Worm (Caenorhabditis elegans) whole organism, mixed stage, embryonic: ENCODE data around the gene F48E3.6.

Experiments
- bed-3 ChIP-seq: fragments of 200-800 bp; sonication (Bioruptor generic); optimal IDR thresholded peaks from 3 replicates; lab custom pipeline; 2018; ENCODE audit warnings: mild to moderate bottlenecking, missing genetic modification characterization, moderate library complexity, missing compliant biosample characterization
- ceh-39 ChIP-seq: fragments of 150-350 bp; optimal IDR thresholded peaks from 2 replicates; lab custom pipeline; 2014; ENCODE audit warnings: missing biosample characterization, missing genetic modification characterization
- ceh-43 ChIP-seq: fragments of 200-800 bp; sonication (Bioruptor generic); optimal IDR thresholded peaks from 2 replicates; lab custom pipeline; 2018; ENCODE audit warnings: mild to moderate bottlenecking, missing genetic modification characterization, moderate library complexity, missing compliant biosample characterization
- ceh-83 ChIP-seq: fragments of 200-800 bp; sonication (Bioruptor generic); optimal IDR thresholded peaks from 2 replicates; lab custom pipeline; 2018; ENCODE audit warnings: mild to moderate bottlenecking, missing genetic modification characterization, missing compliant biosample characterization
- ces-1 ChIP-seq: fragments of 150-350 bp; optimal IDR thresholded peaks from 2 replicates; lab custom pipeline; 2014; ENCODE audit warnings: missing biosample characterization, missing genetic modification reagents, missing genetic modification characterization
- cnd-1 ChIP-seq: fragments of 200-800 bp; sonication (Bioruptor generic); optimal IDR thresholded peaks from 2 replicates; lab custom pipeline; 2018; ENCODE audit warnings: mild to moderate bottlenecking, missing genetic modification characterization, missing compliant biosample characterization
- drap-1 ChIP-seq: fragments of 200-800 bp; sonication (Bioruptor generic); optimal IDR thresholded peaks from 3 replicates; lab custom pipeline; 2018; ENCODE audit warnings: mild to moderate bottlenecking, missing genetic modification characterization, missing compliant biosample characterization
- elt-1 ChIP-seq: sonication (generic microtip); optimal IDR thresholded peaks from 2 replicates; lab custom pipeline; 2017; ENCODE audit warnings: missing genetic modification characterization, mild to moderate bottlenecking, missing compliant biosample characterization, antibody characterized with exemption, moderate library complexity, borderline replicate concordance; ENCODE audit not compliant: insufficient read depth
- ham-2 ChIP-seq: fragments of 200-800 bp; sonication (Bioruptor generic); optimal IDR thresholded peaks from 2 replicates; lab custom pipeline; 2018; ENCODE audit warnings: mild to moderate bottlenecking, missing genetic modification characterization, missing compliant biosample characterization
- lin-32 ChIP-seq: fragments of 200-800 bp; sonication (Bioruptor generic); optimal IDR thresholded peaks from 2 replicates; lab custom pipeline; 2018; ENCODE audit warnings: mild to moderate bottlenecking, missing genetic modification characterization, missing compliant biosample characterization
- lsy-2 ChIP-seq: fragments of 150-350 bp; optimal IDR thresholded peaks from 2 replicates; lab custom pipeline; 2014; ENCODE audit warnings: missing biosample characterization, missing genetic modification characterization
- mep-1 ChIP-seq: fragments of 150-350 bp; optimal IDR thresholded peaks from 2 replicates; lab custom pipeline; 2017; ENCODE audit warnings: missing biosample characterization, missing genetic modification reagents, missing genetic modification characterization, inconsistent platforms
- nhr-2 ChIP-seq: fragments of 150-350 bp; optimal IDR thresholded peaks from 2 replicates; lab custom pipeline; 2014; ENCODE audit warnings: missing biosample characterization, missing genetic modification characterization
- nhr-237 ChIP-seq: fragments of 150-350 bp; optimal IDR thresholded peaks from 2 replicates; lab custom pipeline; 2014; ENCODE audit warnings: missing biosample characterization, missing genetic modification characterization
- sem-2 ChIP-seq: fragments of 200-800 bp; sonication (Bioruptor generic); optimal IDR thresholded peaks from 2 replicates; lab custom pipeline; 2018; ENCODE audit warnings: mild to moderate bottlenecking, missing genetic modification characterization, missing compliant biosample characterization
- unc-39 ChIP-seq: fragments of 150-350 bp; optimal IDR thresholded peaks from 2 replicates; lab custom pipeline; 2014; ENCODE audit warnings: missing biosample characterization, missing genetic modification characterization
- unc-62 ChIP-seq: fragments of 150-350 bp; optimal IDR thresholded peaks from 2 replicates; lab custom pipeline; 2014; ENCODE audit warnings: missing biosample characterization, missing genetic modification reagents, missing genetic modification characterization
- zip-8 ChIP-seq: fragments of 150-350 bp; optimal IDR thresholded peaks from 2 replicates; lab custom pipeline; 2014; ENCODE audit warnings: missing biosample characterization, missing genetic modification characterization

Gene F48E3.6

DNA sequence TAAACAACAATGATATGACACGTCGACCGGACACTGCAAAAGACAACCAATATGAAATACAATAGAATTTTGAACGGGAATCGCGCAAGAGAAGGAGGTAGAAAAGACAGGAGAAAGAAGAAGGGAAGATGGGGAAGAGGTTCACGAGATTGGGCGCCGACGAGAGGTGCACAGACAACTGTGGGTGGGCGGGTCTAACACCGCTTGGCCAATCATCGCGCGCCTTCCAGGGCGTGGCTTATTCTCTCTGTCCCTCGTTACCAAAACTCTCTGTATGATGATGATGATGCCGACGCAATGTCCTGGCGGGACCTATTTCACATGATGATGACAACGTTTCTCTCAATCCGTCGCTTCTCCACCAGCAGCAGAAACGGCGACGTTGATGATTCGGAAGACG, 42.2 kb downstream of the F48E3.6 start:
- no peak for TF ChIP-seq elt-1 (tag; lab: Kevin White, UChicago)
- no peak for TF ChIP-seq bed-3 (GFP tag; lab: Kevin White, UChicago)
- TF ChIP-seq drap-1, result peak; percentile 24
- TF ChIP-seq unc-62 (GFP tag; lab: Kevin White, UChicago), result no peak
- TF ChIP-seq lsy-2 (tag; lab: Kevin White, UChicago), result peak; percentile 61
- no peak for TF ChIP-seq ceh-39
- no peak for TF ChIP-seq ham-2 (GFP tag; lab: Kevin White, UChicago)
- TF ChIP-seq mep-1, result no peak

DNA sequence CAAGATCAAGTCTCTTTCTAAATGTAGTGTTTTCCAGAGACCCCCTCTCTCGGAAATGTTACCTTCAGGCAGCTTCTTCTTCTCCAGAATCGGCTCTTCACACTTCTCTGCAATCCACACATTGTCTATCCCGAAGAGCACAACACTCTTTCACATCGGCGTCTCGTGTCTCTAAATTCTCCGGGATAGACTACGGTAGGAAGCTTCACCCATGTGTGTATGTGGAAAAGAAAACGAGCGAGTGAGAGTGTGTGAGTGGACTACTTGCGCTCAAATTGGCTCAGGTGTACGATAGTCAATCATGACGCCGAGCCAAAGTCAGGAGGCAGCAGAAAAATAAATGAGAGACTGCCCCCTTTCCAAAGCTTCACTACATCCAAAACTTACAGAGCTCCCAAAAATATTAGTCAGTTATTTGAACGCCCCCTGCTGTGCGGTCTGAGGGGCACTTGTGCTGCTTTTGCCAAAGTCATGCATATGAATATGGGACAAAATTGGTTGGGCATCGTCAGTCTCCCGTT, 45.5 kb downstream of the F48E3.6 start:
- TF ChIP-seq lin-32 (GFP tag; lab: Kevin White, UChicago) (no peak), lsy-2 (tag; lab: Kevin White, UChicago) (peak; percentile 64), elt-1 (tag; lab: Kevin White, UChicago) (no peak), unc-39 (no peak), cnd-1 (tag; lab: Kevin White, UChicago) (peak; percentile 35), ces-1 (GFP tag; lab: Kevin White, UChicago) (peak; percentile 29)

DNA sequence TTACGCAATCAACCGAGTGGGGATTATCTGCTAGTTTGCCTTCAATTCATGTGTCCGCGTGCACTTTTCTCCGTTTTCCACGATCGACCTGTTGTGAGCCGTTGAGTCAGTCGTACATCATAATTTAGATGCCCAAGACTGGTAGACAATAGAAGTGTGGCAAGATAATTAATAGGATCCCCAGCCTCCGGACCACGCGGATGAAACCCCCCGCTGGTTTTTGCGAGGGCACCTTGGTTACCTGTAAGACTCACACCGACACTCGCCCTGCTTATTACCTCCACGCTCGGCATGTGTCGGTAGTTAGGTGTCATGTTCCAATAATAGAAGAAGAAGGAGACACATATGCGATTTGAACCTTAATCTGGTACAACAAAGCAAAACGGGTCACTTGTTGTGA, 46.7 kb downstream of the F48E3.6 start:
- peak; percentile 24 for TF ChIP-seq ceh-43 (GFP tag; lab: Kevin White, UChicago)
- no peak for TF ChIP-seq nhr-237 (tag; lab: Kevin White, UChicago)
- TF ChIP-seq nhr-2 (tag; lab: Kevin White, UChicago), result peak; percentile 30
- no peak for TF ChIP-seq sem-2
- no peak for TF ChIP-seq ceh-83
- peak; percentile 53 for TF ChIP-seq unc-39

DNA sequence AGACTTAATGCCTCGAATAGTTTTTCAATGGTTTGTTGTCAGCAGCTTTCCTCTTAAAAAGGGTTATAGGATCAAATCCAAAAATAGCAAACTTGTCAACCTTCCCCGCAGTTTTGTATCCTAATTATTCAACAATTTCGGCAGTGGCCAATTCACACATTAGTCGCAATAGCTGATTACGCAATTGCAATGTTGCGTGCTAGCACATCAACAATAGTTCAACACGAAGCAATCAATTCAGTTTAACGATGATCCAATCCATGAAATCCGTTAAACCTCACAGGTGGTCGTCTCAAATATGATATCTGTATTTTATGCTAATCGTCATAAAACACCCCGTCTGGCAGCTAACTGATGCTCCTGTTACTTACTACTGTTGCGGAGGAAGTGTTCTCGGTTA, 50.1 kb downstream of the F48E3.6 start:
- TF ChIP-seq lin-32 (GFP tag; lab: Kevin White, UChicago) (no peak), zip-8 (peak; percentile 66), nhr-2 (tag; lab: Kevin White, UChicago) (peak; percentile 79), cnd-1 (tag; lab: Kevin White, UChicago) (peak; percentile 5)
